Fruit fly (Drosophila melanogaster): ENCODE data around the gene CG45101.

- TF ChIP-seq CG10631 (GFP tag; optimal IDR thresholded peaks at IDR 0.05) = no peak
- no peak for TF ChIP-seq Eip93F (GFP tag; optimal IDR thresholded peaks at IDR 0.05)
- no peak for TF ChIP-seq fd85E (GFP tag; optimal IDR thresholded peaks at IDR 0.05)
- TF ChIP-seq Hr38 (GFP tag; optimal IDR thresholded peaks at IDR 0.05) = no peak
- TF ChIP-seq pdm3 (GFP tag; optimal IDR thresholded peaks at IDR 0.05) = no peak
- TF ChIP-seq Hr39 (GFP tag; optimal IDR thresholded peaks at IDR 0.05) = no peak
- no peak for TF ChIP-seq ss (GFP tag; optimal IDR thresholded peaks at IDR 0.05)
- no peak for TF ChIP-seq CG3032 (tag; optimal IDR thresholded peaks at IDR 0.05)
- TF ChIP-seq spab (GFP tag; optimal IDR thresholded peaks at IDR 0.05) = no peak
- no peak for TF ChIP-seq CG34406 (GFP tag; optimal IDR thresholded peaks at IDR 0.05)
- TF ChIP-seq CG32006 (GFP tag; optimal IDR thresholded peaks at IDR 0.05) = no peak
- TF ChIP-seq CG11762 (GFP tag; optimal IDR thresholded peaks at IDR 0.05; ENCODE audit: insufficient read depth) = no peak
Observed at dm6 chr3L:11015203-11015602, 49.6 kb upstream of the CG45101 start.

Data from whole organism, prepupa.